Worm (Caenorhabditis elegans) whole organism, L2 larva: Measurements from ENCODE around the gene dgtr-1.
A peak's percentile ranks its signal among the peaks of the same experiment; 100 is the strongest.

Experiments
- R02D3.7 ChIP-seq: fragments of 150-350 bp; optimal IDR thresholded peaks from 2 replicates; lab custom pipeline; 2014; ENCODE audit warnings: missing biosample characterization, missing genetic modification characterization
- ama-1 ChIP-seq: fragments of 150-350 bp; optimal IDR thresholded peaks from 2 replicates; lab custom pipeline; 2018; ENCODE audit warnings: inconsistent platforms
- ceh-82 ChIP-seq: fragments of 150-350 bp; optimal IDR thresholded peaks from 2 replicates; lab custom pipeline; 2014; ENCODE audit warnings: missing biosample characterization, missing genetic modification characterization
- dmd-4 ChIP-seq: sonication (generic microtip); optimal IDR thresholded peaks from 2 replicates; lab custom pipeline; 2017; ENCODE audit warnings: missing biosample characterization, missing genetic modification characterization
- egl-27 ChIP-seq: sonication (generic microtip); optimal IDR thresholded peaks from 3 replicates; lab custom pipeline; 2017; ENCODE audit warnings: missing biosample characterization, missing genetic modification reagents, missing genetic modification characterization
- elt-1 ChIP-seq: fragments of 150-350 bp; optimal IDR thresholded peaks from 2 replicates; lab custom pipeline; 2014; ENCODE audit warnings: missing biosample characterization, missing genetic modification characterization
- fos-1 ChIP-seq: fragments of 150-350 bp; optimal IDR thresholded peaks from 2 replicates; lab custom pipeline; 2014; ENCODE audit warnings: missing biosample characterization, missing genetic modification characterization
- lin-11 ChIP-seq: fragments of 150-350 bp; sonication (generic microtip); optimal IDR thresholded peaks from 2 replicates; lab custom pipeline; 2014; ENCODE audit warnings: missing biosample characterization, missing genetic modification characterization, inconsistent platforms, mixed read lengths
- lsy-2 ChIP-seq, 2 experiments: fragments of 150-350 bp in 1 of 2; sonication (generic microtip) in 1 of 2; optimal IDR thresholded peaks; 2 replicates each; lab custom pipeline; 2014 to 2017; ENCODE audit warnings: missing biosample characterization in 2 of 2, missing genetic modification characterization in 2 of 2
- snpc-4 ChIP-seq: fragments of 150-350 bp; optimal IDR thresholded peaks from 2 replicates; lab custom pipeline; 2014; ENCODE audit warnings: missing biosample characterization, missing genetic modification characterization
- ztf-11 ChIP-seq: sonication (generic microtip); optimal IDR thresholded peaks from 2 replicates; lab custom pipeline; 2017; ENCODE audit warnings: missing biosample characterization, missing genetic modification characterization
- ztf-4 ChIP-seq: fragments of 150-350 bp; optimal IDR thresholded peaks from 2 replicates; lab custom pipeline; 2014; ENCODE audit warnings: missing biosample characterization, missing genetic modification characterization

DNA sequence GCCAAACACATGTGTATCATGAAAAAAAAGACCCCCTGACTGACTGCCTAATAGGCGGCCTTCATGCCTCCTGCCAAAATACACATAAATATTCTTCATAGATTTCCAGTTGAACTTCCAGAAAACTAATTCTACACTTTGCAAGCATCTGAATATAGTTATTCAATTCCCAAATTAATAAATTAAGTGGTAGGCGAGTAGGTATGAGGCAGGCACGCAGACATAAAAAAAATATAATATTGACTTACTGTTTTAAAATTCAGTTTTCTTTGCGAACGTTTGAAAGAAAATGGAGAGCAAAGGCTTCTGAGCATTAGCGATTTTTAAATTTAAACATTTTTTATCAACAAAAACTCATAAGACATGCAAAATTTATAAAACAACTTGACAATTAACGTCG lies 9.0 kb upstream of the dgtr-1 start:
- TF ChIP-seq lsy-2 (tag; optimal IDR thresholded peaks at IDR 0.05; lab: Kevin White, UChicago), result no peak
- no peak for TF ChIP-seq elt-1 (tag; lab: Kevin White, UChicago)
- TF ChIP-seq dmd-4 (tag; lab: Kevin White, UChicago), result no peak
- no peak for TF ChIP-seq ceh-82 (tag; lab: Kevin White, UChicago)
- no peak for TF ChIP-seq ztf-11
- TF ChIP-seq R02D3.7 (tag; lab: Kevin White, UChicago), result no peak
- TF ChIP-seq fos-1 (tag; lab: Kevin White, UChicago), result no peak
- TF ChIP-seq ama-1 (lab: Kevin White, UChicago), result peak; percentile 33
- TF ChIP-seq lin-11 (tag; lab: Kevin White, UChicago), result no peak
- TF ChIP-seq snpc-4 (tag; lab: Kevin White, UChicago), result no peak
- no peak for TF ChIP-seq ztf-4
- no peak for TF ChIP-seq egl-27 (tag; lab: Kevin White, UChicago)
